Worm (Caenorhabditis elegans) whole organism, young adult: ENCODE data around the gene Y6G8.6.

Experiments used
- F39B2.1 ChIP-seq: fragments of 200-800 bp; sonication (Bioruptor generic); IDR thresholded peaks from 2 replicates; pipeline ENCODE4 v1.3.6; 2022; ENCODE audit warnings: missing genetic modification reagents, missing genetic modification characterization, missing compliant biosample characterization
- T07F8.4 ChIP-seq: sonication (generic microtip); optimal IDR thresholded peaks from 2 replicates; lab custom pipeline; 2016; ENCODE audit warnings: mild to moderate bottlenecking, missing genetic modification characterization, moderate library complexity, missing compliant biosample characterization
- Y95B8A.8 ChIP-seq: fragments of 200-800 bp; sonication (Bioruptor generic); IDR thresholded peaks from 2 replicates; pipeline ENCODE4 v1.3.6; 2022; ENCODE audit warnings: missing genetic modification reagents, missing genetic modification characterization, missing compliant biosample characterization
- ama-1 ChIP-seq, 3 experiments: fragments of 150-350 bp in 1 of 3; sonication (generic microtip) in 2 of 3; optimal IDR thresholded peaks; 2 replicates each; lab custom pipeline; 2014 to 2018; ENCODE audit warnings: missing biosample characterization in 2 of 3, missing genetic modification characterization in 2 of 3, missing genetic modification reagents in 2 of 3
- attf-6 ChIP-seq: fragments of 200-800 bp; sonication (Bioruptor generic); IDR thresholded peaks from 2 replicates; pipeline ENCODE4 v1.3.6; 2022; ENCODE audit warnings: missing genetic modification reagents, missing genetic modification characterization, missing compliant biosample characterization
- dpl-1 ChIP-seq: fragments of 150-350 bp; optimal IDR thresholded peaks from 2 replicates; lab custom pipeline; 2014; ENCODE audit warnings: missing biosample characterization, missing genetic modification reagents, missing genetic modification characterization
- hlh-26 ChIP-seq: fragments of 200-800 bp; sonication (Bioruptor generic); conservative IDR thresholded peaks from 2 replicates; pipeline ENCODE4 v1.3.6; 2022; ENCODE audit warnings: missing genetic modification reagents, missing genetic modification characterization, missing compliant biosample characterization
- lin-40 ChIP-seq: sonication (generic microtip); optimal IDR thresholded peaks from 2 replicates; lab custom pipeline; 2016; ENCODE audit warnings: missing genetic modification characterization, mild to moderate bottlenecking, missing compliant biosample characterization, missing genotype, missing genetic modification reagents
- madf-10 ChIP-seq: sonication (generic microtip); optimal IDR thresholded peaks from 2 replicates; lab custom pipeline; 2016; ENCODE audit warnings: mild to moderate bottlenecking, missing genetic modification characterization, missing compliant biosample characterization
- madf-6 ChIP-seq: fragments of 200-800 bp; sonication (Bioruptor generic); IDR thresholded peaks from 2 replicates; pipeline ENCODE4 v1.3.6; 2022; ENCODE audit warnings: missing genetic modification reagents, missing genetic modification characterization, missing compliant biosample characterization
- mxl-1 ChIP-seq: sonication (generic microtip); optimal IDR thresholded peaks from 2 replicates; lab custom pipeline; 2016; ENCODE audit warnings: missing genetic modification characterization, missing compliant biosample characterization
- nhr-179 ChIP-seq: sonication (generic microtip); optimal IDR thresholded peaks from 2 replicates; lab custom pipeline; 2016; ENCODE audit warnings: mild to moderate bottlenecking, missing genetic modification characterization, missing compliant biosample characterization
- pha-4 ChIP-seq: fragments of 150-350 bp; sonication (generic microtip); optimal IDR thresholded peaks from 2 replicates; lab custom pipeline; 2014; ENCODE audit warnings: missing biosample characterization, missing genetic modification reagents, missing genetic modification characterization
- zim-3 ChIP-seq: sonication (generic microtip); optimal IDR thresholded peaks from 2 replicates; lab custom pipeline; 2017; ENCODE audit warnings: mild to moderate bottlenecking, missing genetic modification characterization, moderate library complexity, missing compliant biosample characterization

ce11 chrV:17665906-17666305, 49.2 kb upstream of the Y6G8.6 start, which contains the start of gene F59A1.11:
- TF ChIP-seq madf-10 (tag; lab: Kevin White, UChicago) (no peak), pha-4 (tag; lab: Kevin White, UChicago) (no peak), nhr-179 (tag; lab: Kevin White, UChicago) (no peak), madf-6 (GFP tag; lab: Robert Waterston, UW) (no peak), dpl-1 (GFP tag; lab: Kevin White, UChicago) (no peak), F39B2.1 (no peak), attf-6 (GFP tag; lab: Robert Waterston, UW) (no peak), ama-1 (optimal IDR thresholded peaks at IDR 0.05; lab: Kevin White, UChicago) (no peak), ama-1 (GFP tag; optimal IDR thresholded peaks at IDR 0.05; lab: Kevin White, UChicago) (no peak), zim-3 (tag; lab: Kevin White, UChicago) (no peak), Y95B8A.8 (GFP tag; lab: Robert Waterston, UW) (no peak), mxl-1 (no peak), T07F8.4 (tag; lab: Kevin White, UChicago) (no peak), hlh-26 (no peak), lin-40 (tag; lab: Kevin White, UChicago) (no peak)
